Fruit fly (Drosophila melanogaster) whole organism, embryonic: ENCODE results near the gene alphaTub84B.

Experiments
- C15 ChIP-seq: fragments of 200-800 bp; sonication (Bioruptor generic); IDR thresholded peaks from 3 replicates; pipeline ENCODE4 v1.3.6; 2022; ENCODE audit warnings: missing biosample characterization, missing genetic modification characterization
- CG10147 ChIP-seq: fragments of 200-800 bp; sonication (Bioruptor generic); optimal IDR thresholded peaks from 2 replicates; lab custom pipeline; 2019; ENCODE audit warnings: missing biosample characterization, mild to moderate bottlenecking, missing genetic modification characterization, moderate library complexity
- CG10462 ChIP-seq: fragments of 200-800 bp; sonication (Bioruptor generic); optimal IDR thresholded peaks from 2 replicates; lab custom pipeline; 2016; ENCODE audit warnings: missing biosample characterization, missing genetic modification characterization
- CG11560 ChIP-seq: fragments of 200-800 bp; sonication (Bioruptor generic); IDR thresholded peaks from 3 replicates; pipeline ENCODE4 v1.3.6; 2022; ENCODE audit warnings: missing biosample characterization, missing genetic modification characterization
- CG11695 ChIP-seq: fragments of 200-800 bp; sonication (Bioruptor generic); IDR thresholded peaks from 3 replicates; pipeline ENCODE4 v1.3.6; 2022; ENCODE audit warnings: missing biosample characterization, missing genetic modification characterization
- CG12391 ChIP-seq: fragments of 200-800 bp; sonication (Bioruptor generic); optimal IDR thresholded peaks from 3 replicates; lab custom pipeline; 2018; ENCODE audit warnings: missing biosample characterization, mild to moderate bottlenecking, missing genetic modification characterization, moderate library complexity
- CG14965 ChIP-seq: fragments of 200-800 bp; sonication (Bioruptor generic); optimal IDR thresholded peaks from 2 replicates; lab custom pipeline; 2016; ENCODE audit warnings: missing biosample characterization, missing genetic modification characterization, borderline replicate concordance
- CG15601 ChIP-seq: fragments of 200-800 bp; sonication (Bioruptor generic); optimal IDR thresholded peaks from 3 replicates; lab custom pipeline; 2019; ENCODE audit warnings: missing biosample characterization, mild to moderate bottlenecking, missing genetic modification characterization, moderate library complexity
- CG1647 ChIP-seq: fragments of 200-800 bp; sonication (Bioruptor generic); optimal IDR thresholded peaks from 3 replicates; lab custom pipeline; 2016; ENCODE audit warnings: missing biosample characterization, missing genetic modification characterization
- CG16813 ChIP-seq: fragments of 200-800 bp; sonication (Bioruptor generic); IDR thresholded peaks from 3 replicates; pipeline ENCODE4 v1.3.6; 2022; ENCODE audit warnings: missing biosample characterization, missing genetic modification characterization; ENCODE audit not compliant: partially characterized antibody
- CG17385 ChIP-seq: fragments of 200-800 bp; sonication (Bioruptor generic); optimal IDR thresholded peaks from 3 replicates; lab custom pipeline; 2018; ENCODE audit warnings: missing biosample characterization, mild to moderate bottlenecking, missing genetic modification characterization
- CG17612 ChIP-seq: fragments of 200-800 bp; sonication (Bioruptor generic); IDR thresholded peaks from 2 replicates; pipeline ENCODE4 v1.3.6; 2022; ENCODE audit warnings: missing biosample characterization, missing genetic modification characterization
- CG18764 ChIP-seq: fragments of 200-800 bp; sonication (Bioruptor generic); optimal IDR thresholded peaks from 3 replicates; lab custom pipeline; 2016; ENCODE audit warnings: missing biosample characterization, missing genetic modification characterization
- CG31365 ChIP-seq: fragments of 200-800 bp; sonication (Bioruptor generic); optimal IDR thresholded peaks from 2 replicates; lab custom pipeline; 2018; ENCODE audit warnings: missing biosample characterization, mild to moderate bottlenecking, missing genetic modification characterization
- CG4820 ChIP-seq: fragments of 200-800 bp; sonication (Bioruptor generic); optimal IDR thresholded peaks from 3 replicates; lab custom pipeline; 2016; ENCODE audit warnings: missing biosample characterization, missing genetic modification characterization
- CG4854 ChIP-seq: fragments of 200-800 bp; sonication (Bioruptor generic); optimal IDR thresholded peaks from 2 replicates; lab custom pipeline; 2016; ENCODE audit warnings: missing biosample characterization, missing genetic modification characterization, inconsistent platforms
- CG6683 ChIP-seq: fragments of 200-800 bp; sonication (Bioruptor generic); optimal IDR thresholded peaks from 2 replicates; lab custom pipeline; 2017; ENCODE audit warnings: missing biosample characterization, mild to moderate bottlenecking, missing genetic modification characterization, missing genetic modification reagents
- CG7928 ChIP-seq: fragments of 200-800 bp; sonication (Bioruptor generic); optimal IDR thresholded peaks from 2 replicates; lab custom pipeline; 2017; ENCODE audit warnings: missing biosample characterization, mild to moderate bottlenecking, missing genetic modification characterization
- CG8281 ChIP-seq: fragments of 200-800 bp; sonication (Bioruptor generic); optimal IDR thresholded peaks from 2 replicates; lab custom pipeline; 2018; ENCODE audit warnings: missing biosample characterization, mild to moderate bottlenecking, missing genetic modification characterization, moderate library complexity
- CG8944 ChIP-seq: fragments of 200-800 bp; sonication (Bioruptor generic); optimal IDR thresholded peaks from 3 replicates; lab custom pipeline; 2016; ENCODE audit warnings: missing biosample characterization, missing genetic modification characterization
- CG9932 ChIP-seq: fragments of 200-800 bp; sonication (Bioruptor generic); IDR thresholded peaks from 2 replicates; pipeline ENCODE4 v1.3.6; 2022; ENCODE audit warnings: missing biosample characterization, missing genetic modification characterization
- Doc3 ChIP-seq: fragments of 200-800 bp; sonication (Bioruptor generic); IDR thresholded peaks from 3 replicates; pipeline ENCODE4 v1.3.6; 2022; ENCODE audit warnings: missing biosample characterization, missing genetic modification characterization; ENCODE audit not compliant: partially characterized antibody
- HHEX ChIP-seq: fragments of 200-800 bp; sonication (Bioruptor generic); optimal IDR thresholded peaks from 3 replicates; lab custom pipeline; 2017; ENCODE audit warnings: missing biosample characterization, mild to moderate bottlenecking, missing genetic modification characterization, missing genetic modification reagents
- HLHmδ ChIP-seq: fragments of 200-800 bp; sonication (Bioruptor generic); optimal IDR thresholded peaks from 2 replicates; lab custom pipeline; 2018; ENCODE audit warnings: missing biosample characterization, mild to moderate bottlenecking, missing genetic modification characterization, moderate library complexity
- Hmr ChIP-seq: fragments of 200-800 bp; sonication (Bioruptor generic); optimal IDR thresholded peaks from 3 replicates; lab custom pipeline; 2017; ENCODE audit warnings: mild to moderate bottlenecking, missing biosample characterization, missing genetic modification reagents, missing genetic modification characterization
- Lim3 ChIP-seq: fragments of 200-800 bp; sonication (Bioruptor generic); IDR thresholded peaks from 2 replicates; pipeline ENCODE4 v1.3.6; 2022; ENCODE audit warnings: missing biosample characterization, missing genetic modification characterization
- Max ChIP-seq: fragments of 200-800 bp; sonication (Bioruptor generic); optimal IDR thresholded peaks from 2 replicates; lab custom pipeline; 2016; ENCODE audit warnings: missing biosample characterization, mild to moderate bottlenecking, missing genetic modification characterization
- Mes4 ChIP-seq: fragments of 200-800 bp; sonication (Bioruptor generic); optimal IDR thresholded peaks from 2 replicates; lab custom pipeline; 2016; ENCODE audit warnings: missing biosample characterization, missing genetic modification characterization
- NK7.1 ChIP-seq: fragments of 200-800 bp; sonication (Bioruptor generic); optimal IDR thresholded peaks from 3 replicates; lab custom pipeline; 2016; ENCODE audit warnings: missing biosample characterization, missing genetic modification characterization
- Oli ChIP-seq: fragments of 200-800 bp; sonication (Bioruptor generic); optimal IDR thresholded peaks from 2 replicates; lab custom pipeline; 2018; ENCODE audit warnings: missing biosample characterization, mild to moderate bottlenecking, missing genetic modification characterization, moderate library complexity
- Rx ChIP-seq: fragments of 200-800 bp; sonication (Bioruptor generic); IDR thresholded peaks from 2 replicates; pipeline ENCODE4 v1.3.6; 2022; ENCODE audit warnings: missing biosample characterization, missing genetic modification characterization
- Sry-β ChIP-seq: fragments of 200-800 bp; sonication (Bioruptor generic); optimal IDR thresholded peaks from 2 replicates; lab custom pipeline; 2018; ENCODE audit warnings: missing biosample characterization, mild to moderate bottlenecking, missing genetic modification characterization, moderate library complexity
- Ssrp ChIP-seq: fragments of 200-800 bp; sonication (Bioruptor generic); optimal IDR thresholded peaks from 2 replicates; lab custom pipeline; 2018; ENCODE audit warnings: missing biosample characterization, mild to moderate bottlenecking, missing genetic modification characterization, moderate library complexity
- Stat92E ChIP-seq, 3 experiments: fragments of >200 bp in 2 of 3; fragments of 200-800 bp in 1 of 3; sonication (Bioruptor generic) in 1 of 3; optimal IDR thresholded peaks; 2 replicates each; lab custom pipeline; 2017 to 2019; ENCODE audit warnings: missing biosample characterization in 3 of 3, missing genetic modification characterization in 3 of 3, mild to moderate bottlenecking in 1 of 3, moderate library complexity in 1 of 3
- Taf1 ChIP-seq: fragments of 200-800 bp; sonication (Bioruptor generic); IDR thresholded peaks from 2 replicates; pipeline ENCODE4 v1.3.6; 2022; ENCODE audit warnings: missing biosample characterization, missing genetic modification characterization
- Tbp ChIP-seq: fragments of >200 bp; optimal IDR thresholded peaks from 2 replicates; lab custom pipeline; 2018; ENCODE audit warnings: missing biosample characterization, missing genetic modification characterization
- ap ChIP-seq: fragments of 200-800 bp; sonication (Bioruptor generic); IDR thresholded peaks from 2 replicates; pipeline ENCODE4 v1.3.6; 2022; ENCODE audit warnings: missing biosample characterization, missing genetic modification characterization
- bab2 ChIP-seq: fragments of 200-800 bp; sonication (Bioruptor generic); optimal IDR thresholded peaks from 2 replicates; lab custom pipeline; 2016; ENCODE audit warnings: missing biosample characterization, missing genetic modification characterization
- chinmo ChIP-seq: fragments of 200-800 bp; sonication (Bioruptor generic); IDR thresholded peaks from 4 replicates; pipeline ENCODE4 v1.3.6; 2022; ENCODE audit warnings: missing biosample characterization, missing genetic modification characterization; ENCODE audit not compliant: partially characterized antibody
- gro ChIP-seq: fragments of 200-800 bp; sonication (Bioruptor generic); optimal IDR thresholded peaks from 2 replicates; lab custom pipeline; 2016; ENCODE audit warnings: missing biosample characterization, missing genetic modification characterization
- insv ChIP-seq, 2 experiments: fragments of 200-800 bp; sonication (Bioruptor generic); optimal IDR thresholded peaks; 3 replicates each; lab custom pipeline; 2016 to 2018; ENCODE audit warnings: missing biosample characterization in 2 of 2, missing genetic modification characterization in 2 of 2
- lbe ChIP-seq: fragments of 200-800 bp; sonication (Bioruptor generic); optimal IDR thresholded peaks from 2 replicates; lab custom pipeline; 2016; ENCODE audit warnings: missing biosample characterization, mild to moderate bottlenecking, missing genetic modification characterization
- pb ChIP-seq: fragments of 200-800 bp; sonication (Bioruptor generic); optimal IDR thresholded peaks from 3 replicates; lab custom pipeline; 2016; ENCODE audit warnings: missing biosample characterization, missing genetic modification characterization
- prd ChIP-seq, 3 experiments: fragments of >200 bp in 2 of 3; fragments of 200-800 bp in 1 of 3; sonication (Bioruptor generic) in 1 of 3; optimal IDR thresholded peaks in 2 of 3; IDR thresholded peaks in 1 of 3; 2 replicates in 2 of 3; 3 replicates in 1 of 3; pipeline versions ENCODE4 v1.3.6 to Lab custom; 2017 to 2022; ENCODE audit warnings: missing biosample characterization in 1 of 3, missing genetic modification characterization in 1 of 3
- psq ChIP-seq: fragments of 200-800 bp; sonication (Bioruptor generic); optimal IDR thresholded peaks from 2 replicates; lab custom pipeline; 2017; ENCODE audit warnings: missing biosample characterization, missing genetic modification characterization
- stwl ChIP-seq: fragments of 200-800 bp; sonication (Bioruptor generic); optimal IDR thresholded peaks from 3 replicates; lab custom pipeline; 2018; ENCODE audit warnings: missing biosample characterization, mild to moderate bottlenecking, missing genetic modification characterization, moderate library complexity
- tio ChIP-seq: fragments of 200-800 bp; sonication (Bioruptor generic); optimal IDR thresholded peaks from 2 replicates; lab custom pipeline; 2017; ENCODE audit warnings: missing biosample characterization, missing genetic modification characterization, inconsistent platforms
- wek ChIP-seq: fragments of 200-800 bp; sonication (Bioruptor generic); optimal IDR thresholded peaks from 3 replicates; lab custom pipeline; 2018; ENCODE audit warnings: missing biosample characterization, mild to moderate bottlenecking, missing genetic modification characterization, moderate library complexity

Gene alphaTub84B

DNA sequence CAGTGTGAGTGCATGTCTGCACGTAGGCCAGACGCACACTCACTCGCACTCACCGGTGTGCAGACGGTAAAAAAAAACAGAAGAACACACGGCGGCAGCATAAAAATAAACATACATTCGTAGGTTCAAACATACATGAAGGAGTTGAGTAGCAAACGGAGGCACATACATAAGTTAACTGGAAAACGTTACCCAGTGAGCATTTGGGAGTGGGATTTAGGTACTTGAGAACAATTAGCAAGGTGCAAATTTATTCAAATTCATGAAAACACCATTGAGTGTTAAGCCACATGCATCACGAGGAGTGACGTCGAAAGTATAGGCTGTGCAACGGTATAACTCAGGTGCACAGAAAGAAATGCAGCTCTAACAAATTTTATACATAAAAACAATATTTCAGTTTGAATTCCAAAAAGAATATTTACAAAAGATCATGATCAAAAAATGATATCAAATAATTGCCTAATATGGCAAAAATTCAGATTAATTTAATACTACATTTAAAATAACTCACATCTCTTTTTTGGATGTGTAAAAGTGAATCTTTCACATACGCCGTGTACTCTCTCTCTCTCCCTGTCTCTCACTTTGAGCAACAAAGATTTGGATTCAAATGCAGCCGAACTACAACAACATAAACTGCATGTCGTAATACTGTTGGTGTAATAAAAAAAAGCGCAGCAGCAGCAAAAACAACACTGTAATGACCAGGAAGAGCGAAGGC is 22.4 kb downstream of the alphaTub84B start (continued):
- TF ChIP-seq Mes4 (GFP tag; lab: Kevin White, UChicago) (peak; percentile 93), CG8281 (tag; lab: Kevin White, UChicago) (peak; percentile 84), Stat92E (GFP tag; optimal IDR thresholded peaks at IDR 0.05; lab: Kevin White, UChicago) (peak in 1 of 3 experiments; percentile 96), CG18764 (GFP tag; lab: Kevin White, UChicago) (peak; percentile 95), Max (peak; percentile 92), ap (GFP tag; lab: Robert Waterston, UW) (no peak), tio (GFP tag; lab: Kevin White, UChicago) (peak; percentile 92), CG8944 (GFP tag; lab: Kevin White, UChicago) (peak; percentile 90), HHEX (GFP tag; lab: Kevin White, UChicago) (peak; percentile 85), Oli (tag; lab: Kevin White, UChicago) (peak; percentile 97), CG7928 (peak; percentile 11), lbe (GFP tag; lab: Kevin White, UChicago) (peak; percentile 90), C15 (GFP tag; lab: Robert Waterston, UW) (no peak), insv (GFP tag; optimal IDR thresholded peaks at IDR 0.05; lab: Kevin White, UChicago) (no peak), CG11560 (tag; lab: Robert Waterston, UW) (no peak), CG6683 (peak; percentile 63), CG10147 (peak; percentile 72), Tbp (GFP tag; lab: Kevin White, UChicago) (no peak), gro (no peak), Hmr (GFP tag; lab: Kevin White, UChicago) (peak; percentile 40), CG17385 (GFP tag; lab: Kevin White, UChicago) (peak; percentile 93), prd (optimal IDR thresholded peaks at IDR 0.05; lab: Kevin White, UChicago) (no peak), prd (GFP tag; IDR thresholded peaks at IDR 0.05; lab: Robert Waterston, UW) (no peak), CG10462 (GFP tag; lab: Kevin White, UChicago) (peak; percentile 98), CG17612 (GFP tag; lab: Robert Waterston, UW) (no peak), chinmo (GFP tag; lab: Robert Waterston, UW) (no peak), Lim3 (GFP tag; lab: Robert Waterston, UW) (no peak), Doc3 (GFP tag; lab: Robert Waterston, UW) (no peak), CG4820 (GFP tag; lab: Kevin White, UChicago) (peak; percentile 97), wek (GFP tag; lab: Kevin White, UChicago) (peak; percentile 58), HLHmδ (GFP tag; lab: Kevin White, UChicago) (no peak), CG14965 (GFP tag; lab: Kevin White, UChicago) (peak; percentile 45), Ssrp (tag; lab: Kevin White, UChicago) (peak; percentile 98), CG11695 (GFP tag; lab: Robert Waterston, UW) (no peak), CG31365 (tag; lab: Kevin White, UChicago) (peak; percentile 69), CG15601 (tag; lab: Kevin White, UChicago) (peak; percentile 98), CG16813 (no peak), bab2 (GFP tag; lab: Kevin White, UChicago) (peak; percentile 93), Taf1 (GFP tag; lab: Robert Waterston, UW) (no peak), Sry-β (GFP tag; lab: Kevin White, UChicago) (peak; percentile 68), psq (GFP tag; lab: Kevin White, UChicago) (peak; percentile 81), Rx (GFP tag; lab: Robert Waterston, UW) (no peak), pb (GFP tag; lab: Kevin White, UChicago) (peak; percentile 82), CG4854 (GFP tag; lab: Kevin White, UChicago) (peak; percentile 81), stwl (tag; lab: Kevin White, UChicago) (peak; percentile 76), NK7.1 (peak; percentile 88), CG12391 (tag; lab: Kevin White, UChicago) (peak; percentile 99), CG9932 (GFP tag; lab: Robert Waterston, UW) (no peak), CG1647 (GFP tag; lab: Kevin White, UChicago) (peak; percentile 82)
